Worm (Caenorhabditis elegans) whole organism, L2 larva: ENCODE measurements around the gene twk-16.
A peak's percentile ranks its signal among the peaks of the same experiment; 100 is the strongest.

ENCODE experiments used
- C34F6.9 ChIP-seq: fragments of 150-350 bp; optimal IDR thresholded peaks from 2 replicates; lab custom pipeline; 2014; ENCODE audit warnings: missing biosample characterization, missing genetic modification characterization
- F13H6.1 ChIP-seq: sonication (generic microtip); optimal IDR thresholded peaks from 2 replicates; lab custom pipeline; 2016; ENCODE audit warnings: missing genetic modification characterization, missing compliant biosample characterization
- R02D3.7 ChIP-seq: fragments of 150-350 bp; optimal IDR thresholded peaks from 2 replicates; lab custom pipeline; 2014; ENCODE audit warnings: missing biosample characterization, missing genetic modification characterization
- Y55F3AM.14 ChIP-seq: fragments of 200-800 bp; sonication (Bioruptor generic); optimal IDR thresholded peaks from 2 replicates; lab custom pipeline; 2018; ENCODE audit warnings: mild to moderate bottlenecking, missing genetic modification characterization, missing compliant biosample characterization
- ZK546.5 ChIP-seq: sonication (generic microtip); optimal IDR thresholded peaks from 2 replicates; lab custom pipeline; 2017; ENCODE audit warnings: missing biosample characterization, missing genetic modification characterization
- alr-1 ChIP-seq: fragments of 150-350 bp; optimal IDR thresholded peaks from 2 replicates; lab custom pipeline; 2014; ENCODE audit warnings: missing biosample characterization, missing genetic modification characterization
- aly-2 ChIP-seq: fragments of 150-350 bp; optimal IDR thresholded peaks from 2 replicates; lab custom pipeline; 2014; ENCODE audit warnings: missing biosample characterization, missing genetic modification characterization
- ama-1 ChIP-seq: fragments of 150-350 bp; optimal IDR thresholded peaks from 2 replicates; lab custom pipeline; 2018; ENCODE audit warnings: inconsistent platforms
- blmp-1 ChIP-seq: sonication (generic microtip); optimal IDR thresholded peaks from 2 replicates; lab custom pipeline; 2017; ENCODE audit warnings: missing genetic modification characterization, mild to moderate bottlenecking, missing compliant biosample characterization, antibody characterized with exemption, moderate library complexity; ENCODE audit not compliant: insufficient read depth
- ceh-16 ChIP-seq: fragments of 150-350 bp; optimal IDR thresholded peaks from 2 replicates; lab custom pipeline; 2014; ENCODE audit warnings: missing biosample characterization, missing genetic modification characterization
- ceh-82 ChIP-seq: fragments of 150-350 bp; optimal IDR thresholded peaks from 2 replicates; lab custom pipeline; 2014; ENCODE audit warnings: missing biosample characterization, missing genetic modification characterization
- crh-2 ChIP-seq: sonication (generic microtip); optimal IDR thresholded peaks from 2 replicates; lab custom pipeline; 2017; ENCODE audit warnings: missing biosample characterization, missing genetic modification characterization
- dmd-4 ChIP-seq: sonication (generic microtip); optimal IDR thresholded peaks from 2 replicates; lab custom pipeline; 2017; ENCODE audit warnings: missing biosample characterization, missing genetic modification characterization
- egl-27 ChIP-seq: sonication (generic microtip); optimal IDR thresholded peaks from 3 replicates; lab custom pipeline; 2017; ENCODE audit warnings: missing biosample characterization, missing genetic modification reagents, missing genetic modification characterization
- elt-1 ChIP-seq: fragments of 150-350 bp; optimal IDR thresholded peaks from 2 replicates; lab custom pipeline; 2014; ENCODE audit warnings: missing biosample characterization, missing genetic modification characterization
- elt-3 ChIP-seq: sonication (generic microtip); optimal IDR thresholded peaks from 2 replicates; lab custom pipeline; 2017; ENCODE audit warnings: missing biosample characterization, missing genetic modification characterization
- fos-1 ChIP-seq: fragments of 150-350 bp; optimal IDR thresholded peaks from 2 replicates; lab custom pipeline; 2014; ENCODE audit warnings: missing biosample characterization, missing genetic modification characterization
- gmeb-1 ChIP-seq: fragments of 150-350 bp; optimal IDR thresholded peaks from 2 replicates; lab custom pipeline; 2014; ENCODE audit warnings: missing biosample characterization, missing genetic modification characterization
- lin-11 ChIP-seq: fragments of 150-350 bp; sonication (generic microtip); optimal IDR thresholded peaks from 2 replicates; lab custom pipeline; 2014; ENCODE audit warnings: missing biosample characterization, missing genetic modification characterization, inconsistent platforms, mixed read lengths
- lin-13 ChIP-seq: fragments of 150-350 bp; optimal IDR thresholded peaks from 2 replicates; lab custom pipeline; 2014; ENCODE audit warnings: missing biosample characterization, missing genetic modification reagents, missing genetic modification characterization
- lin-39 ChIP-seq: fragments of 150-350 bp; optimal IDR thresholded peaks from 2 replicates; lab custom pipeline; 2014; ENCODE audit warnings: missing biosample characterization, missing genetic modification reagents, missing genetic modification characterization
- lsy-2 ChIP-seq, 2 experiments: fragments of 150-350 bp in 1 of 2; sonication (generic microtip) in 1 of 2; optimal IDR thresholded peaks; 2 replicates each; lab custom pipeline; 2014 to 2017; ENCODE audit warnings: missing biosample characterization in 2 of 2, missing genetic modification characterization in 2 of 2
- mab-5 ChIP-seq: fragments of 150-350 bp; optimal IDR thresholded peaks from 2 replicates; lab custom pipeline; 2014; ENCODE audit warnings: missing biosample characterization, missing genetic modification characterization
- mbf-1 ChIP-seq: sonication (generic microtip); optimal IDR thresholded peaks from 2 replicates; lab custom pipeline; 2017; ENCODE audit warnings: missing biosample characterization, missing genetic modification characterization
- mdl-1 ChIP-seq, 2 experiments: fragments of 150-350 bp in 1 of 2; sonication (generic microtip) in 1 of 2; optimal IDR thresholded peaks; 2 replicates each; lab custom pipeline; 2017; ENCODE audit warnings: missing biosample characterization in 2 of 2, missing genetic modification characterization in 2 of 2
- nhr-10 ChIP-seq: sonication (generic microtip); optimal IDR thresholded peaks from 2 replicates; lab custom pipeline; 2017; ENCODE audit warnings: missing biosample characterization, missing genetic modification characterization
- nhr-11 ChIP-seq: fragments of 150-350 bp; optimal IDR thresholded peaks from 2 replicates; lab custom pipeline; 2014; ENCODE audit warnings: missing biosample characterization, missing genetic modification characterization
- nhr-12 ChIP-seq: fragments of 150-350 bp; optimal IDR thresholded peaks from 2 replicates; lab custom pipeline; 2014; ENCODE audit warnings: missing biosample characterization, missing genetic modification characterization
- nhr-129 ChIP-seq: fragments of 150-350 bp; optimal IDR thresholded peaks from 2 replicates; lab custom pipeline; 2014; ENCODE audit warnings: missing biosample characterization, missing genetic modification characterization
- nhr-21 ChIP-seq: fragments of 150-350 bp; optimal IDR thresholded peaks from 2 replicates; lab custom pipeline; 2014; ENCODE audit warnings: missing biosample characterization, missing genetic modification characterization
- nhr-23 ChIP-seq: fragments of 150-350 bp; optimal IDR thresholded peaks from 2 replicates; lab custom pipeline; 2014; ENCODE audit warnings: missing biosample characterization, missing genetic modification reagents, missing genetic modification characterization
- nhr-237 ChIP-seq: fragments of 150-350 bp; optimal IDR thresholded peaks from 2 replicates; lab custom pipeline; 2014; ENCODE audit warnings: missing biosample characterization, missing genetic modification characterization
- nhr-25 ChIP-seq: fragments of 150-350 bp; sonication (generic microtip); optimal IDR thresholded peaks from 3 replicates; lab custom pipeline; 2014; ENCODE audit warnings: missing biosample characterization, missing genetic modification characterization
- nhr-6 ChIP-seq: fragments of 150-350 bp; optimal IDR thresholded peaks from 2 replicates; lab custom pipeline; 2014; ENCODE audit warnings: missing biosample characterization, missing genetic modification characterization
- nhr-77 ChIP-seq: fragments of 150-350 bp; optimal IDR thresholded peaks from 2 replicates; lab custom pipeline; 2014; ENCODE audit warnings: missing biosample characterization, missing genetic modification characterization
- peb-1 ChIP-seq: fragments of 150-350 bp; optimal IDR thresholded peaks from 2 replicates; lab custom pipeline; 2014; ENCODE audit warnings: missing biosample characterization, missing genetic modification characterization
- sem-4 ChIP-seq: fragments of 150-350 bp; optimal IDR thresholded peaks from 2 replicates; lab custom pipeline; 2014; ENCODE audit warnings: missing biosample characterization, missing genetic modification reagents, missing genetic modification characterization
- skn-1 ChIP-seq: sonication (generic microtip); optimal IDR thresholded peaks from 2 replicates; lab custom pipeline; 2017; ENCODE audit warnings: missing biosample characterization, missing genetic modification characterization
- sma-3 ChIP-seq: sonication (generic microtip); optimal IDR thresholded peaks from 2 replicates; lab custom pipeline; 2016; ENCODE audit warnings: missing genetic modification reagents, missing genetic modification characterization, missing compliant biosample characterization
- sma-9 ChIP-seq, 2 experiments: fragments of 150-350 bp in 1 of 2; sonication (generic microtip) in 1 of 2; optimal IDR thresholded peaks; 2 replicates each; lab custom pipeline; 2014 to 2016; ENCODE audit warnings: missing genetic modification characterization in 2 of 2, mild to moderate bottlenecking in 1 of 2, missing biosample characterization in 1 of 2, missing compliant biosample characterization in 1 of 2, missing genetic modification reagents in 1 of 2, moderate library complexity in 1 of 2
- snpc-4 ChIP-seq: fragments of 150-350 bp; optimal IDR thresholded peaks from 2 replicates; lab custom pipeline; 2014; ENCODE audit warnings: missing biosample characterization, missing genetic modification characterization
- unc-39 ChIP-seq: fragments of 150-350 bp; optimal IDR thresholded peaks from 2 replicates; lab custom pipeline; 2014; ENCODE audit warnings: missing biosample characterization, missing genetic modification characterization
- unc-55 ChIP-seq: fragments of 150-350 bp; sonication (generic microtip); optimal IDR thresholded peaks from 3 replicates; lab custom pipeline; 2014; ENCODE audit warnings: missing biosample characterization, missing genetic modification reagents, missing genetic modification characterization
- unc-62 ChIP-seq: fragments of 150-350 bp; optimal IDR thresholded peaks from 2 replicates; lab custom pipeline; 2014; ENCODE audit warnings: missing biosample characterization, missing genetic modification reagents, missing genetic modification characterization
- zag-1 ChIP-seq: fragments of 150-350 bp; optimal IDR thresholded peaks from 2 replicates; lab custom pipeline; 2014; ENCODE audit warnings: missing biosample characterization, missing genetic modification characterization
- ztf-1 ChIP-seq: fragments of 200-800 bp; sonication (Bioruptor generic); conservative IDR thresholded peaks from 2 replicates; pipeline ENCODE4 v1.3.6; 2022; ENCODE audit warnings: missing genetic modification characterization, missing compliant biosample characterization
- ztf-11 ChIP-seq: sonication (generic microtip); optimal IDR thresholded peaks from 2 replicates; lab custom pipeline; 2017; ENCODE audit warnings: missing biosample characterization, missing genetic modification characterization
- ztf-4 ChIP-seq: fragments of 150-350 bp; optimal IDR thresholded peaks from 2 replicates; lab custom pipeline; 2014; ENCODE audit warnings: missing biosample characterization, missing genetic modification characterization

twk-16 gene

DNA sequence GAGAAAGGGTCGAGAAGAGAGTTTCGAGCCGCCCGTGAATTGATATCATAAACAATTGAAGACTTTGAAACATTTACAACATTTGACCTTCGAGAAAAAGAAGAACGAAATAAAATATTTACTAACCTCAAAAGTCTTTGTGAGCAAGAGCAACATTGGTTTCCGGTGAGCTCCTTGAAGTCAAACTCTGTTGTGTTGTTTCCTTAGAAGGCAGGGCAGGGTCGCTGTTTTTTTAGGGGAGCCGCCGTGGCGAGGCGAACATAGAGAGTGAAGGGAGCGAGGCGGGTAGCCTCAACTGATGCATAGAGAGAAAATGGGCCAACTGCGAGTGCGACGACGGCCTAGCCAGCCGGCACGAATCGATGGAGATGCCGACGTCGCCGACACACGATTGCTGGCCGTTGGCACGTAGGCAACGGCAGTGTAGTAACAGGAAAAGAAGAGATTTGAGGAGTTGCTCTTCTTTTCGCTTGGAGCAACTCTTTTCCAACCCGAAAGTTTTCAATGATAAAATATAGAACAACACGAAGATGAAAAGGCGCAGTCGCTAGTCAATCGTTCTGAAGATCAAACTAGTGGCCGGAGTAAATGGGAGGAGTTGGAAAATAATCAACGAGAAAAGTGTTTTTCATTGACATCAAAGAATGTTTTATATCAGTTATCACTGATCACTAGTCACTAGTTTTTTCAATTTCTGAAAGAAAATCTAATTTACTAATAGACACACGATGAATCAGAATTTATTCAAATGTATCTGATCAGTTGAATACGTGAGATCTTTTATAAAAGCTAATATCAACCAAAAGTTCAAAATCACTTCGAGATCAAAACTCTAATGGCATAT is 35.3 kb downstream of the twk-16 start, which contains the start of gene mai-1:
Gene mai-1 (minus strand): TSS at position 557 of the 844 bp plus-strand sequence.
- TF ChIP-seq nhr-6 (tag; lab: Kevin White, UChicago): no peak
- peak; percentile 50 for TF ChIP-seq C34F6.9 (tag; lab: Kevin White, UChicago)
- no peak for TF ChIP-seq nhr-11 (tag; lab: Kevin White, UChicago)
- TF ChIP-seq F13H6.1 (tag; lab: Kevin White, UChicago): peak; percentile 51
- TF ChIP-seq nhr-129 (tag; lab: Kevin White, UChicago): peak; percentile 65
- no peak for TF ChIP-seq ZK546.5 (tag; lab: Kevin White, UChicago)
- TF ChIP-seq alr-1 (tag; lab: Kevin White, UChicago): no peak
- TF ChIP-seq crh-2 (tag; lab: Kevin White, UChicago): peak; percentile 23
- no peak for TF ChIP-seq nhr-21 (tag; lab: Kevin White, UChicago)
- TF ChIP-seq lin-13 (GFP tag; lab: Kevin White, UChicago): peak; percentile 35
- TF ChIP-seq dmd-4: no peak
- TF ChIP-seq elt-1 (tag; lab: Kevin White, UChicago): no peak
- no peak for TF ChIP-seq nhr-237 (tag; lab: Kevin White, UChicago)
- no peak for TF ChIP-seq unc-39 (tag; lab: Kevin White, UChicago)
- TF ChIP-seq ceh-16 (tag; lab: Kevin White, UChicago): no peak
- TF ChIP-seq unc-55 (GFP tag; lab: Kevin White, UChicago): no peak
- TF ChIP-seq ama-1 (lab: Kevin White, UChicago): peak; percentile 37
- no peak for TF ChIP-seq skn-1 (tag; lab: Kevin White, UChicago)
- TF ChIP-seq mbf-1: no peak
- TF ChIP-seq mdl-1 (tag; optimal IDR thresholded peaks at IDR 0.05; lab: Kevin White, UChicago): peak in 1 of 2 experiments; percentile 6
- no peak for TF ChIP-seq aly-2
- no peak for TF ChIP-seq sma-9 (GFP tag; optimal IDR thresholded peaks at IDR 0.05; lab: Kevin White, UChicago)
- no peak for TF ChIP-seq sma-9 (tag; optimal IDR thresholded peaks at IDR 0.05; lab: Kevin White, UChicago)
- TF ChIP-seq elt-3 (tag; lab: Kevin White, UChicago): no peak
- no peak for TF ChIP-seq nhr-23 (tag; lab: Kevin White, UChicago)
- no peak for TF ChIP-seq ztf-11 (tag; lab: Kevin White, UChicago)
- no peak for TF ChIP-seq unc-62 (GFP tag; lab: Kevin White, UChicago)
- TF ChIP-seq R02D3.7 (tag; lab: Kevin White, UChicago): no peak
- peak; percentile 19 for TF ChIP-seq sem-4
- no peak for TF ChIP-seq nhr-77 (tag; lab: Kevin White, UChicago)
- no peak for TF ChIP-seq nhr-25
- TF ChIP-seq lin-11 (tag; lab: Kevin White, UChicago): peak; percentile 68
- no peak for TF ChIP-seq snpc-4
- no peak for TF ChIP-seq lin-39
- TF ChIP-seq ztf-4 (tag; lab: Kevin White, UChicago): peak; percentile 28
- TF ChIP-seq mab-5 (tag; lab: Kevin White, UChicago): no peak
- no peak for TF ChIP-seq ztf-1 (GFP tag; lab: Robert Waterston, UW)
- TF ChIP-seq Y55F3AM.14 (GFP tag; lab: Kevin White, UChicago): no peak
- peak; percentile 16 for TF ChIP-seq ceh-82 (tag; lab: Kevin White, UChicago)
- no peak for TF ChIP-seq sma-3 (GFP tag; lab: Kevin White, UChicago)
- TF ChIP-seq nhr-12: no peak
- TF ChIP-seq nhr-10 (tag; lab: Kevin White, UChicago): no peak
- TF ChIP-seq blmp-1 (tag; lab: Kevin White, UChicago): no peak
- peak; percentile 21 for TF ChIP-seq fos-1 (tag; lab: Kevin White, UChicago)
- no peak for TF ChIP-seq egl-27 (tag; lab: Kevin White, UChicago)
- peak in 1 of 2 experiments; percentile 46 for TF ChIP-seq lsy-2 (tag; optimal IDR thresholded peaks at IDR 0.05; lab: Kevin White, UChicago)
- no peak for TF ChIP-seq peb-1 (tag; lab: Kevin White, UChicago)
- peak; percentile 73 for TF ChIP-seq zag-1 (tag; lab: Kevin White, UChicago)
- no peak for TF ChIP-seq gmeb-1 (tag; lab: Kevin White, UChicago)
